Worm (Caenorhabditis elegans) whole organism, young adult: ENCODE measurements around the gene sdz-10.

Source experiments
- B0019.2 ChIP-seq: fragments of 200-800 bp; sonication (Bioruptor generic); conservative IDR thresholded peaks from 2 replicates; pipeline ENCODE4 v1.3.6; 2022; ENCODE audit warnings: missing genetic modification reagents, missing genetic modification characterization, missing compliant biosample characterization
- C17E4.6 ChIP-seq: fragments of 200-800 bp; sonication (Bioruptor generic); IDR thresholded peaks from 2 replicates; pipeline ENCODE4 v1.3.6; 2022; ENCODE audit warnings: missing genetic modification reagents, missing genetic modification characterization, missing compliant biosample characterization
- D2030.7 ChIP-seq: fragments of 200-800 bp; sonication (Bioruptor generic); IDR thresholded peaks from 2 replicates; pipeline ENCODE4 v1.3.6; 2022; ENCODE audit warnings: missing genetic modification reagents, missing genetic modification characterization, missing compliant biosample characterization
- F37B4.10 ChIP-seq: fragments of 200-800 bp; sonication (Bioruptor generic); IDR thresholded peaks from 2 replicates; pipeline ENCODE4 v1.3.6; 2022; ENCODE audit warnings: missing genetic modification characterization, missing compliant biosample characterization
- T07F8.4 ChIP-seq: sonication (generic microtip); optimal IDR thresholded peaks from 2 replicates; lab custom pipeline; 2016; ENCODE audit warnings: mild to moderate bottlenecking, missing genetic modification characterization, moderate library complexity, missing compliant biosample characterization
- T26A5.8 ChIP-seq: sonication (generic microtip); optimal IDR thresholded peaks from 2 replicates; lab custom pipeline; 2016; ENCODE audit warnings: missing genetic modification characterization, missing compliant biosample characterization
- attf-3 ChIP-seq: fragments of 200-800 bp; sonication (Bioruptor generic); conservative IDR thresholded peaks from 2 replicates; pipeline ENCODE4 v1.3.6; 2022; ENCODE audit warnings: missing genetic modification reagents, missing genetic modification characterization, missing compliant biosample characterization
- attf-6 ChIP-seq: fragments of 200-800 bp; sonication (Bioruptor generic); IDR thresholded peaks from 2 replicates; pipeline ENCODE4 v1.3.6; 2022; ENCODE audit warnings: missing genetic modification reagents, missing genetic modification characterization, missing compliant biosample characterization
- bed-1 ChIP-seq: fragments of 200-800 bp; sonication (Bioruptor generic); IDR thresholded peaks from 2 replicates; pipeline ENCODE4 v1.3.6; 2022; ENCODE audit warnings: missing genetic modification reagents, missing genetic modification characterization, missing compliant biosample characterization
- cebp-1 ChIP-seq, 2 experiments: fragments of 200-800 bp in 1 of 2; sonication (Bioruptor generic) in 1 of 2; sonication (generic microtip) in 1 of 2; IDR thresholded peaks in 1 of 2; optimal IDR thresholded peaks in 1 of 2; 2 replicates each; pipeline versions ENCODE4 v1.3.6 to Lab custom; 2017 to 2022; ENCODE audit warnings: missing compliant biosample characterization in 2 of 2, missing genetic modification characterization in 2 of 2, mild to moderate bottlenecking in 1 of 2, missing genetic modification reagents in 1 of 2, moderate library complexity in 1 of 2
- ceh-100 ChIP-seq: fragments of 200-800 bp; sonication (Bioruptor generic); IDR thresholded peaks from 2 replicates; pipeline ENCODE4 v1.3.6; 2022; ENCODE audit warnings: missing genetic modification reagents, missing genetic modification characterization, missing compliant biosample characterization
- ceh-40 ChIP-seq: fragments of 200-800 bp; sonication (Bioruptor generic); IDR thresholded peaks from 2 replicates; pipeline ENCODE4 v1.3.6; 2022; ENCODE audit warnings: missing genetic modification characterization, missing compliant biosample characterization
- ceh-58 ChIP-seq: fragments of 200-800 bp; sonication (Bioruptor generic); IDR thresholded peaks from 2 replicates; pipeline ENCODE4 v1.3.6; 2022; ENCODE audit warnings: missing genetic modification characterization, missing compliant biosample characterization
- ceh-79 ChIP-seq: sonication (generic microtip); optimal IDR thresholded peaks from 2 replicates; lab custom pipeline; 2017; ENCODE audit warnings: mild to moderate bottlenecking, missing genetic modification characterization, missing compliant biosample characterization
- ceh-91 ChIP-seq: fragments of 200-800 bp; sonication (Bioruptor generic); IDR thresholded peaks from 2 replicates; pipeline ENCODE4 v1.3.6; 2022; ENCODE audit warnings: missing genetic modification reagents, missing genetic modification characterization, missing compliant biosample characterization
- dox-1 ChIP-seq: fragments of 200-800 bp; sonication (Bioruptor generic); IDR thresholded peaks from 2 replicates; pipeline ENCODE4 v1.3.6; 2022; ENCODE audit warnings: missing genetic modification reagents, missing genetic modification characterization, missing compliant biosample characterization
- dpl-1 ChIP-seq: fragments of 150-350 bp; optimal IDR thresholded peaks from 2 replicates; lab custom pipeline; 2014; ENCODE audit warnings: missing biosample characterization, missing genetic modification reagents, missing genetic modification characterization
- egl-44 ChIP-seq: fragments of 200-800 bp; sonication (Bioruptor generic); IDR thresholded peaks from 2 replicates; pipeline ENCODE4 v1.3.6; 2022; ENCODE audit warnings: missing genetic modification reagents, missing genetic modification characterization, missing compliant biosample characterization
- ekl-4 ChIP-seq: fragments of 200-800 bp; sonication (Bioruptor generic); IDR thresholded peaks from 2 replicates; pipeline ENCODE4 v1.3.6; 2022; ENCODE audit warnings: missing genetic modification reagents, missing genetic modification characterization, missing compliant biosample characterization
- gei-17 ChIP-seq: fragments of 200-800 bp; sonication (Bioruptor generic); optimal IDR thresholded peaks from 2 replicates; lab custom pipeline; 2018; ENCODE audit warnings: mild to moderate bottlenecking, missing genetic modification characterization, missing compliant biosample characterization
- hlh-12 ChIP-seq: sonication (generic microtip); optimal IDR thresholded peaks from 2 replicates; lab custom pipeline; 2016; ENCODE audit warnings: missing genetic modification characterization, missing compliant biosample characterization
- hmg-1.2 ChIP-seq: fragments of 200-800 bp; sonication (Bioruptor generic); IDR thresholded peaks from 2 replicates; pipeline ENCODE4 v1.3.6; 2022; ENCODE audit warnings: missing genetic modification reagents, missing genetic modification characterization, missing compliant biosample characterization
- hmg-20 ChIP-seq: fragments of 200-800 bp; sonication (Bioruptor generic); IDR thresholded peaks from 2 replicates; pipeline ENCODE4 v1.3.6; 2022; ENCODE audit warnings: missing genetic modification reagents, missing genetic modification characterization, missing compliant biosample characterization
- hsf-1 ChIP-seq: fragments of 200-800 bp; sonication (Bioruptor generic); IDR thresholded peaks from 2 replicates; pipeline ENCODE4 v1.3.6; 2022; ENCODE audit warnings: missing genetic modification reagents, missing genetic modification characterization, missing compliant biosample characterization
- lin-26 ChIP-seq: fragments of 200-800 bp; sonication (Bioruptor generic); IDR thresholded peaks from 2 replicates; pipeline ENCODE4 v1.3.6; 2022; ENCODE audit warnings: missing genetic modification reagents, missing genetic modification characterization, missing compliant biosample characterization
- lin-35 ChIP-seq, 3 experiments: fragments of 150-350 bp in 2 of 3; sonication (generic microtip) in 1 of 3; optimal IDR thresholded peaks; 2 replicates each; lab custom pipeline; 2014 to 2018; ENCODE audit warnings: missing biosample characterization in 3 of 3, missing genetic modification characterization in 3 of 3, missing genetic modification reagents in 3 of 3
- lin-54 ChIP-seq: fragments of 200-800 bp; sonication (Bioruptor generic); optimal IDR thresholded peaks from 2 replicates; lab custom pipeline; 2018; ENCODE audit warnings: mild to moderate bottlenecking, missing genetic modification characterization, missing compliant biosample characterization
- madf-10 ChIP-seq: sonication (generic microtip); optimal IDR thresholded peaks from 2 replicates; lab custom pipeline; 2016; ENCODE audit warnings: mild to moderate bottlenecking, missing genetic modification characterization, missing compliant biosample characterization
- madf-3 ChIP-seq: fragments of 200-800 bp; sonication (Bioruptor generic); IDR thresholded peaks from 2 replicates; pipeline ENCODE4 v1.3.6; 2022; ENCODE audit warnings: missing genetic modification reagents, missing genetic modification characterization, missing compliant biosample characterization
- madf-6 ChIP-seq: fragments of 200-800 bp; sonication (Bioruptor generic); IDR thresholded peaks from 2 replicates; pipeline ENCODE4 v1.3.6; 2022; ENCODE audit warnings: missing genetic modification reagents, missing genetic modification characterization, missing compliant biosample characterization
- mcd-1 ChIP-seq: fragments of 200-800 bp; sonication (Bioruptor generic); IDR thresholded peaks from 2 replicates; pipeline ENCODE4 v1.3.6; 2022; ENCODE audit warnings: missing genetic modification reagents, missing genetic modification characterization, missing compliant biosample characterization
- nfyb-1 ChIP-seq: fragments of 200-800 bp; sonication (Bioruptor generic); IDR thresholded peaks from 2 replicates; pipeline ENCODE4 v1.3.6; 2022; ENCODE audit warnings: missing genetic modification reagents, missing genetic modification characterization, missing compliant biosample characterization
- nhr-120 ChIP-seq: fragments of 200-800 bp; sonication (Bioruptor generic); IDR thresholded peaks from 2 replicates; pipeline ENCODE4 v1.3.6; 2022; ENCODE audit warnings: missing genetic modification characterization, missing compliant biosample characterization
- rcor-1 ChIP-seq: fragments of 200-800 bp; sonication (Bioruptor generic); IDR thresholded peaks from 2 replicates; pipeline ENCODE4 v1.3.6; 2022; ENCODE audit warnings: missing genetic modification reagents, missing genetic modification characterization, missing compliant biosample characterization
- repo-1 ChIP-seq: sonication (generic microtip); optimal IDR thresholded peaks from 2 replicates; lab custom pipeline; 2017; ENCODE audit warnings: mild to moderate bottlenecking, missing genetic modification characterization, missing compliant biosample characterization
- rpc-1 ChIP-seq, 2 experiments: fragments of 150-350 bp in 1 of 2; sonication (generic microtip) in 1 of 2; optimal IDR thresholded peaks; 2 replicates each; lab custom pipeline; 2014 to 2018; ENCODE audit warnings: missing biosample characterization in 1 of 2, missing genetic modification characterization in 1 of 2, missing genetic modification reagents in 1 of 2, missing genotype in 1 of 2
- sea-2 ChIP-seq: fragments of 200-800 bp; sonication (Bioruptor generic); IDR thresholded peaks from 2 replicates; pipeline ENCODE4 v1.3.6; 2022; ENCODE audit warnings: missing genetic modification characterization, missing compliant biosample characterization
- snpc-1.1 ChIP-seq: sonication (generic microtip); optimal IDR thresholded peaks from 2 replicates; lab custom pipeline; 2017; ENCODE audit warnings: missing genetic modification characterization, mild to moderate bottlenecking, missing compliant biosample characterization, antibody characterized with exemption, moderate library complexity, missing genotype, missing genetic modification reagents; ENCODE audit not compliant: insufficient read depth
- snpc-4 ChIP-seq, 5 experiments: fragments of 150-350 bp in 1 of 5; sonication (generic microtip) in 4 of 5; optimal IDR thresholded peaks; 2 replicates each; lab custom pipeline; 2014 to 2018; ENCODE audit warnings: missing genetic modification characterization in 5 of 5, missing biosample characterization in 3 of 5, antibody characterized with exemption in 2 of 5, mild to moderate bottlenecking in 2 of 5, missing compliant biosample characterization in 2 of 5, missing genotype in 2 of 5, moderate library complexity in 2 of 5, missing genetic modification reagents in 1 of 5
- tbp1 ChIP-seq: fragments of 200-800 bp; sonication (Bioruptor generic); optimal IDR thresholded peaks from 2 replicates; lab custom pipeline; 2018; ENCODE audit warnings: mild to moderate bottlenecking, missing genetic modification characterization, missing compliant biosample characterization
- tlf-1 ChIP-seq: fragments of 200-800 bp; sonication (Bioruptor generic); optimal IDR thresholded peaks from 2 replicates; lab custom pipeline; 2018; ENCODE audit warnings: mild to moderate bottlenecking, missing genetic modification characterization, missing compliant biosample characterization
- unc-62 ChIP-seq: fragments of 150-350 bp; optimal IDR thresholded peaks from 2 replicates; lab custom pipeline; 2014; ENCODE audit warnings: missing biosample characterization, missing genetic modification reagents, missing genetic modification characterization
- zim-3 ChIP-seq: sonication (generic microtip); optimal IDR thresholded peaks from 2 replicates; lab custom pipeline; 2017; ENCODE audit warnings: mild to moderate bottlenecking, missing genetic modification characterization, moderate library complexity, missing compliant biosample characterization
- ztf-22 ChIP-seq: fragments of 200-800 bp; sonication (Bioruptor generic); optimal IDR thresholded peaks from 2 replicates; lab custom pipeline; 2018; ENCODE audit warnings: mild to moderate bottlenecking, missing genetic modification characterization, moderate library complexity, missing compliant biosample characterization

Gene sdz-10

DNA sequence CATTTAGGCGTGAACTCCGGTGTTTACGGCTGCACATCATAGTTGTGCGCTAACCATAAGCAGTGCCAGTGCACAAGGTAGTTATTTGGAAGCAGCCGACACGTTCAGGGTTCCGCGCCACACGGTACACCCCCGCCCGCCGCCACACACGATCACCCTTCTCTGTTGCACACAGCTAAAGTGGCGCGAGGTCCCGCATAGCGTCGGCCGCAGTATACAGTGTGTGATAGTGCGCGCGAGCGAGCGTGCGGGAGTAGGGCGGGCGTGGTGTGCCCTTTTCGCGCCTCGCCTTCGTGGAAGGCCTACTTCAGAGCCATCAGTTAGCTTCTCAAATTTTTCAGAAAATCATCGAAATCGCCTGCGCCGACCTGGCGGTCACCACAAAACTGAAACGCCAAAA lies 35.1 kb downstream of the sdz-10 start (continued):
- TF ChIP-seq egl-44 (GFP tag; lab: Robert Waterston, UW) (no peak), C17E4.6 (GFP tag; lab: Robert Waterston, UW) (no peak), gei-17 (GFP tag; lab: Kevin White, UChicago) (no peak), sea-2 (GFP tag; lab: Robert Waterston, UW) (no peak)

DNA sequence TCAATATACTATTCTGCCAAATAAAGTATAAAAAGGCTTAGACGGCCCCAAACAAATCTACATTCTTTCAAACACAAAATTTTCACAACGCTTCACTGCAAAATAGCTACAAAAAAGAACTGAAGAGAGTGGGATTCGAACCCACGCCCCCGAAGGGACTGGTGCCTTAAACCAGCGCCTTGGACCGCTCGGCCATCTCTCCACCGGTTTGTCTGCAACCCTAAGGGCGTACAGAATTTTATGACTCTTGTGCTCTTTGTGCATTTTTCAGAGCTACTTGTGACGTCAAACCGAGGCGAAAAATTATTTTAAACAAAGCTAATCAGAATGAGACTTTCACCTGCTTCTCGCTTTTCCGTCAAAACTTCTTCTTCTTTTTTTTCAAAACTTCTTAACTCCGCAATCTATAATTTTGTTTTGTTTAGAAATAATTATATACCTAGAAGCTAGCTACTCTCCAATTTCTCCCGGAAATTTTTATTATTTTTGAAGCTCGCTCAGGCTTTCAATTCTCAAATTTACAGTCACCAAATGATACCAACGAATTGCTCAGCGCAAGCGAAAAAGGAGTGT lies 35.8 kb downstream of the sdz-10 start, which contains the start of gene T05A8.8:
TSS of gene T05A8.8 (plus strand) at position 523 of the 573 bp plus-strand sequence.
- TF ChIP-seq madf-6 (GFP tag; lab: Robert Waterston, UW), result peak; percentile 32; the same call in 1 of the 2 replicates
- peak; percentile 50; the same call in 1 of the 2 replicates for TF ChIP-seq lin-26 (GFP tag; lab: Robert Waterston, UW)
- TF ChIP-seq attf-6 (GFP tag; lab: Robert Waterston, UW), result no peak
- TF ChIP-seq nfyb-1 (GFP tag; lab: Robert Waterston, UW), result 0 out of 2 replicates have a peak, but pooled peaks have one; percentile 14
- no peak for TF ChIP-seq T26A5.8 (tag; lab: Kevin White, UChicago)
- 0 out of 2 replicates have a peak, but pooled peaks have one; percentile 15 for TF ChIP-seq hsf-1
- TF ChIP-seq ceh-79 (tag; lab: Kevin White, UChicago), result no peak
- TF ChIP-seq madf-10 (tag; lab: Kevin White, UChicago), result no peak
- TF ChIP-seq hmg-20 (GFP tag; lab: Robert Waterston, UW), result no peak
- TF ChIP-seq D2030.7, result peak; percentile 45
- no peak for TF ChIP-seq madf-3
- peak; percentile 48 for TF ChIP-seq rpc-1 (optimal IDR thresholded peaks at IDR 0.05; lab: Kevin White, UChicago)
- TF ChIP-seq rpc-1 (tag; optimal IDR thresholded peaks at IDR 0.05; lab: Kevin White, UChicago), result peak; percentile 74
- no peak for TF ChIP-seq unc-62 (GFP tag; lab: Kevin White, UChicago)
- TF ChIP-seq lin-35 (GFP tag; optimal IDR thresholded peaks at IDR 0.05; lab: Kevin White, UChicago), result no peak
- TF ChIP-seq snpc-1.1 (tag; lab: Kevin White, UChicago), result no peak
- peak; percentile 86 for TF ChIP-seq tbp1 (GFP tag; lab: Kevin White, UChicago)
- 0 out of 2 replicates have a peak, but pooled peaks have one; percentile 40 for TF ChIP-seq nhr-120 (GFP tag; lab: Robert Waterston, UW)
- TF ChIP-seq hmg-1.2 (GFP tag; lab: Robert Waterston, UW), result peak; percentile 23; the same call in 1 of the 2 replicates
- no peak for TF ChIP-seq repo-1
- no peak for TF ChIP-seq dpl-1 (GFP tag; lab: Kevin White, UChicago)

DNA sequence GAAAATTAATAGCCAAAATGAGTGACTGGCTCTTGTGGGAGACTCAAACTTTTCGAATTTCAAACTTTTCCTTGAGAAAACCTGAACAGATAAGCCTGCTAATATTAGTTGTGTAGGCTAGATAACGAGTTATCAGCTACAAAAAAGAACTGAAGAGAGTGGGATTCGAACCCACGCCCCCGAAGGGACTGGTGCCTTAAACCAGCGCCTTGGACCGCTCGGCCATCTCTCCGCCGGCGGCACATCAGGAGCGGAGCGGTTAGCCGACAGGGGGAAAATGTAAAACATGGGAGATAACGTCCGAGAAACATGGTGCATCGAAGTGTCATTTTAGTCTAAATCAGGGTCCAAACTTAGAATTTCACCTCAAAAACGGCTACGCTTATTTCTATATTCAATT lies 36.4 kb downstream of the sdz-10 start:
- 0 out of 2 replicates have a peak, but pooled peaks have one; percentile 42 for TF ChIP-seq ceh-40 (GFP tag; lab: Robert Waterston, UW)
- peak; percentile 68 for TF ChIP-seq D2030.7
- no peak; the same call in 1 of the 2 replicates for TF ChIP-seq dox-1 (GFP tag; lab: Robert Waterston, UW)
- TF ChIP-seq attf-3, result no peak
- TF ChIP-seq F37B4.10 (GFP tag; lab: Robert Waterston, UW), result no peak
- TF ChIP-seq ceh-58, result no peak
- no peak for TF ChIP-seq bed-1
- no peak for TF ChIP-seq ceh-100 (GFP tag; lab: Robert Waterston, UW)
- no peak for TF ChIP-seq zim-3 (tag; lab: Kevin White, UChicago)
- TF ChIP-seq tlf-1, result no peak
- no peak for TF ChIP-seq attf-6 (GFP tag; lab: Robert Waterston, UW)
- no peak for TF ChIP-seq ekl-4 (GFP tag; lab: Robert Waterston, UW)
- TF ChIP-seq hlh-12 (tag; lab: Kevin White, UChicago), result no peak
- no peak for TF ChIP-seq cebp-1 (GFP tag; IDR thresholded peaks at IDR 0.05; lab: Robert Waterston, UW)
- TF ChIP-seq cebp-1 (tag; optimal IDR thresholded peaks at IDR 0.05; lab: Kevin White, UChicago), result no peak
- TF ChIP-seq ztf-22 (GFP tag; lab: Kevin White, UChicago), result no peak
- TF ChIP-seq T07F8.4, result no peak
- no peak for TF ChIP-seq snpc-4 (GFP tag; optimal IDR thresholded peaks at IDR 0.05; lab: Kevin White, UChicago)
- TF ChIP-seq snpc-4 (tag; optimal IDR thresholded peaks at IDR 0.05; lab: Kevin White, UChicago), result peak in 2 of 4 experiments; percentile 2 to 20
- TF ChIP-seq B0019.2 (GFP tag; lab: Robert Waterston, UW), result no peak
- no peak for TF ChIP-seq rcor-1 (GFP tag; lab: Robert Waterston, UW)
- no peak for TF ChIP-seq ceh-91 (GFP tag; lab: Robert Waterston, UW)
- TF ChIP-seq lin-54 (GFP tag; lab: Kevin White, UChicago), result peak; percentile 13
- TF ChIP-seq mcd-1 (GFP tag; lab: Robert Waterston, UW), result peak; percentile 52; the same call in 1 of the 2 replicates
- no peak for TF ChIP-seq snpc-1.1 (tag; lab: Kevin White, UChicago)
